Fruit fly (Drosophila melanogaster): ENCODE results near the gene CG5177.

CG5177 gene

dm6 chr2L:7436492-7437324 lies 31.7 kb downstream of the CG5177 start (continued):
- peak; percentile 78 for TF ChIP-seq zfh1 (GFP tag; IDR thresholded peaks at IDR 0.05)
- TF ChIP-seq CG4707 (GFP tag; optimal IDR thresholded peaks at IDR 0.05), result peak; percentile 65
- TF ChIP-seq YL-1 (GFP tag; optimal IDR thresholded peaks at IDR 0.05), result peak; percentile 49
- peak; percentile 41 for TF ChIP-seq CG12391 (tag; optimal IDR thresholded peaks at IDR 0.05)
- peak; percentile 77 for TF ChIP-seq CG13624 (GFP tag; optimal IDR thresholded peaks at IDR 0.05)
- peak; percentile 40 for TF ChIP-seq CG7839 (tag; optimal IDR thresholded peaks at IDR 0.05)
- TF ChIP-seq CG16813 (GFP tag; IDR thresholded peaks at IDR 0.05; ENCODE audit: partially characterized antibody), result no peak
- no peak for TF ChIP-seq Dip2 (GFP tag; IDR thresholded peaks at IDR 0.05)
- peak; percentile 58 for TF ChIP-seq CG17328 (GFP tag; IDR thresholded peaks at IDR 0.05)
- TF ChIP-seq amos (GFP tag; IDR thresholded peaks at IDR 0.05; ENCODE audit: partially characterized antibody), result no peak
- TF ChIP-seq hkb (optimal IDR thresholded peaks at IDR 0.05), result no peak
- TF ChIP-seq hkb (GFP tag; IDR thresholded peaks at IDR 0.05), result peak; percentile 78
- TF ChIP-seq Hey (tag; optimal IDR thresholded peaks at IDR 0.05), result peak; percentile 77
- peak; percentile 4 for TF ChIP-seq da (GFP tag; optimal IDR thresholded peaks at IDR 0.05)
- TF ChIP-seq Awh (GFP tag; IDR thresholded peaks at IDR 0.05), result peak; percentile 92
- peak; percentile 79 for TF ChIP-seq CG33213 (GFP tag; optimal IDR thresholded peaks at IDR 0.05)
- TF ChIP-seq ac (GFP tag; optimal IDR thresholded peaks at IDR 0.05), result no peak
- TF ChIP-seq Gsc (GFP tag; IDR thresholded peaks at IDR 0.05), result no peak
- peak; percentile 76 for TF ChIP-seq CG18764 (GFP tag; optimal IDR thresholded peaks at IDR 0.05)
- TF ChIP-seq al (GFP tag; IDR thresholded peaks at IDR 0.05), result peak; percentile 34; the same call in 1 of the 2 replicates
- TF ChIP-seq wek (GFP tag; optimal IDR thresholded peaks at IDR 0.05), result peak; percentile 85
- TF ChIP-seq toy (GFP tag; IDR thresholded peaks at IDR 0.05), result peak; percentile 43; the same call in 1 of the 2 replicates
- TF ChIP-seq bbx (GFP tag; IDR thresholded peaks at IDR 0.05; ENCODE audit: partially characterized antibody), result no peak
- TF ChIP-seq zen2 (GFP tag; IDR thresholded peaks at IDR 0.05; ENCODE audit: partially characterized antibody), result no peak
- no peak for TF ChIP-seq CG3995 (GFP tag; optimal IDR thresholded peaks at IDR 0.05)
- peak; percentile 40 for TF ChIP-seq CG10431 (GFP tag; optimal IDR thresholded peaks at IDR 0.05)
- no peak for TF ChIP-seq Doc2 (GFP tag; IDR thresholded peaks at IDR 0.05)
- no peak for TF ChIP-seq Rx (GFP tag; IDR thresholded peaks at IDR 0.05)
- peak; percentile 88 for TF ChIP-seq HmgZ (tag; optimal IDR thresholded peaks at IDR 0.05)
- peak; percentile 61 for TF ChIP-seq Ptx1 (GFP tag; IDR thresholded peaks at IDR 0.05)
- peak; percentile 46 for TF ChIP-seq CG1529 (GFP tag; optimal IDR thresholded peaks at IDR 0.05)
- TF ChIP-seq ro (GFP tag; IDR thresholded peaks at IDR 0.05), result peak; percentile 43
- no peak for TF ChIP-seq klu (GFP tag; IDR thresholded peaks at IDR 0.05)
- peak; percentile 89 for TF ChIP-seq otp (GFP tag; IDR thresholded peaks at IDR 0.05)
- TF ChIP-seq pan (optimal IDR thresholded peaks at IDR 0.05), result no peak
- TF ChIP-seq pan (GFP tag; optimal IDR thresholded peaks at IDR 0.05 in 1 of 2, IDR thresholded peaks at IDR 0.05 in 1 of 2), result peak in 1 of 2 experiments; percentile 73
- TF ChIP-seq CG8359 (GFP tag; optimal IDR thresholded peaks at IDR 0.05; ENCODE audit: borderline replicate concordance), result no peak
- peak; percentile 73 for TF ChIP-seq maf-S (GFP tag; optimal IDR thresholded peaks at IDR 0.05)
- peak; percentile 69; the same call in 1 of the 2 replicates for TF ChIP-seq HLH3B (GFP tag; IDR thresholded peaks at IDR 0.05)
- TF ChIP-seq CG1792 (GFP tag; optimal IDR thresholded peaks at IDR 0.05), result peak; percentile 80
- peak; percentile 48 for TF ChIP-seq lilli (GFP tag; optimal IDR thresholded peaks at IDR 0.05)
- peak; percentile 59 for TF ChIP-seq CoRest (tag; optimal IDR thresholded peaks at IDR 0.05)
- peak; percentile 29 for TF ChIP-seq chn (GFP tag; optimal IDR thresholded peaks at IDR 0.05)
- TF ChIP-seq Dll (GFP tag; IDR thresholded peaks at IDR 0.05; ENCODE audit: partially characterized antibody), result no peak
- no peak for TF ChIP-seq unc-4 (GFP tag; IDR thresholded peaks at IDR 0.05; ENCODE audit: partially characterized antibody)
- peak; percentile 75 for TF ChIP-seq Fer1 (GFP tag; optimal IDR thresholded peaks at IDR 0.05)
- peak; percentile 61; the same call in 1 of the 3 replicates for TF ChIP-seq B-H1 (GFP tag; IDR thresholded peaks at IDR 0.05)
- no peak for TF ChIP-seq Dfd (GFP tag; optimal IDR thresholded peaks at IDR 0.05)
- TF ChIP-seq onecut (GFP tag; IDR thresholded peaks at IDR 0.05), result peak; percentile 55
- peak; percentile 22; the same call in 1 of the 2 replicates for TF ChIP-seq lmd (GFP tag; IDR thresholded peaks at IDR 0.05)

Data from whole organism, embryonic.